Worm (Caenorhabditis elegans) whole organism, early embryonic: ENCODE measurements around the gene pos-1.

Source experiments
- B0310.2 ChIP-seq: sonication (generic microtip); optimal IDR thresholded peaks from 2 replicates; lab custom pipeline; 2016; ENCODE audit warnings: mild to moderate bottlenecking, missing genetic modification characterization, missing compliant biosample characterization
- F13C5.2 ChIP-seq: sonication (generic microtip); optimal IDR thresholded peaks from 2 replicates; lab custom pipeline; 2017; ENCODE audit warnings: mild to moderate bottlenecking, missing genetic modification characterization, inconsistent platforms, missing compliant biosample characterization
- aly-1 ChIP-seq: sonication (generic microtip); optimal IDR thresholded peaks from 2 replicates; lab custom pipeline; 2016; ENCODE audit warnings: missing genetic modification characterization, missing compliant biosample characterization
- ama-1 ChIP-seq: fragments of 150-350 bp; optimal IDR thresholded peaks from 2 replicates; lab custom pipeline; 2014
- ceh-13 ChIP-seq: fragments of 200-800 bp; sonication (Bioruptor generic); optimal IDR thresholded peaks from 2 replicates; lab custom pipeline; 2018; ENCODE audit warnings: mild to moderate bottlenecking, missing genetic modification characterization, missing compliant biosample characterization
- ceh-36 ChIP-seq: sonication (generic microtip); optimal IDR thresholded peaks from 2 replicates; lab custom pipeline; 2016; ENCODE audit warnings: missing genetic modification characterization, inconsistent platforms, missing compliant biosample characterization
- ets-7 ChIP-seq: sonication (generic microtip); optimal IDR thresholded peaks from 2 replicates; lab custom pipeline; 2016; ENCODE audit warnings: missing genotype, missing genetic modification characterization, missing compliant biosample characterization
- flt-1 ChIP-seq: fragments of 200-800 bp; sonication (Bioruptor generic); IDR thresholded peaks from 2 replicates; pipeline ENCODE4 v1.3.6; 2022; ENCODE audit warnings: missing genetic modification characterization, missing compliant biosample characterization
- hmbx-1 ChIP-seq: sonication (generic microtip); optimal IDR thresholded peaks from 2 replicates; lab custom pipeline; 2016; ENCODE audit warnings: mild to moderate bottlenecking, missing genetic modification characterization, missing compliant biosample characterization
- hmg-4 ChIP-seq: fragments of 200-800 bp; sonication (Bioruptor generic); optimal IDR thresholded peaks from 2 replicates; lab custom pipeline; 2018; ENCODE audit warnings: mild to moderate bottlenecking, missing genetic modification characterization, missing compliant biosample characterization
- hnd-1 ChIP-seq: sonication (generic microtip); optimal IDR thresholded peaks from 2 replicates; lab custom pipeline; 2016; ENCODE audit warnings: missing genetic modification characterization, missing compliant biosample characterization
- pes-1 ChIP-seq: fragments of 200-800 bp; sonication (Bioruptor generic); IDR thresholded peaks from 2 replicates; pipeline ENCODE4 v1.3.6; 2022; ENCODE audit warnings: missing genetic modification reagents, missing genetic modification characterization, missing compliant biosample characterization
- scrt-1 ChIP-seq: fragments of 200-800 bp; sonication (Bioruptor generic); IDR thresholded peaks from 2 replicates; pipeline ENCODE4 v1.3.6; 2022; ENCODE audit warnings: missing genetic modification characterization, missing compliant biosample characterization
- sea-1 ChIP-seq: fragments of 200-800 bp; sonication (Bioruptor generic); conservative IDR thresholded peaks from 2 replicates; pipeline ENCODE4 v1.3.6; 2022; ENCODE audit warnings: missing genetic modification characterization, missing compliant biosample characterization
- tbx-11 ChIP-seq: fragments of 200-800 bp; sonication (Bioruptor generic); IDR thresholded peaks from 2 replicates; pipeline ENCODE4 v1.3.6; 2022; ENCODE audit warnings: missing genetic modification characterization, missing compliant biosample characterization
- tbx-37 ChIP-seq: fragments of 200-800 bp; sonication (Bioruptor generic); conservative IDR thresholded peaks from 2 replicates; pipeline ENCODE4 v1.3.6; 2022; ENCODE audit warnings: missing genetic modification reagents, missing genetic modification characterization, missing compliant biosample characterization
- tra-4 ChIP-seq: sonication (generic microtip); optimal IDR thresholded peaks from 2 replicates; lab custom pipeline; 2017; ENCODE audit warnings: missing genetic modification characterization, missing compliant biosample characterization

pos-1 gene

DNA sequence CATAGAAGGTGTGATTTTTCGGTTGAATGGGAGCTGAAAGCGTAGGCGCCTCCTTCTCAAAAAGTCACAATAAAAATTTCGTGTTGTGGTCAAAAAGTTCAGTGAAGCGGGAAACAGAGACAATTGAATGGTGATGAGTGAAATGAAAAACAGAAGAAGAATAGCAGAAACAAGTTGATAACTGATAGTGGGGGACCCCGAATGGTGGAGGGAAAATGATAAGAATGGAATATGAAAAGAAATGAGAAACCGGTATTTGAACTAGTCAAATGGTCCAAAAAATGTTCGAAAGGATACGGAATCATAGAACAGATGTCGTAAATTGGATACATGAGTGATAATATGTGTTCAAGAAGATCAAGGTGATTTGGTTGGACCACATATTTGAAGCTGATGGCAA lies 9.5 kb upstream of the pos-1 start:
- TF ChIP-seq ama-1 (lab: Kevin White, UChicago) (no peak), ceh-13 (GFP tag; lab: Kevin White, UChicago) (no peak), aly-1 (tag; lab: Kevin White, UChicago) (no peak), pes-1 (no peak), F13C5.2 (tag; lab: Kevin White, UChicago) (no peak), sea-1 (GFP tag; lab: Robert Waterston, UW) (no peak), tbx-37 (GFP tag; lab: Robert Waterston, UW) (no peak), ets-7 (tag; lab: Kevin White, UChicago) (no peak), tra-4 (tag; lab: Kevin White, UChicago) (no peak), B0310.2 (tag; lab: Kevin White, UChicago) (no peak), ceh-36 (no peak), tbx-11 (GFP tag; lab: Robert Waterston, UW) (no peak), hnd-1 (tag; lab: Kevin White, UChicago) (no peak), flt-1 (GFP tag; lab: Robert Waterston, UW) (no peak), hmg-4 (GFP tag; lab: Kevin White, UChicago) (no peak), scrt-1 (no peak), hmbx-1 (tag; lab: Kevin White, UChicago) (no peak)

DNA sequence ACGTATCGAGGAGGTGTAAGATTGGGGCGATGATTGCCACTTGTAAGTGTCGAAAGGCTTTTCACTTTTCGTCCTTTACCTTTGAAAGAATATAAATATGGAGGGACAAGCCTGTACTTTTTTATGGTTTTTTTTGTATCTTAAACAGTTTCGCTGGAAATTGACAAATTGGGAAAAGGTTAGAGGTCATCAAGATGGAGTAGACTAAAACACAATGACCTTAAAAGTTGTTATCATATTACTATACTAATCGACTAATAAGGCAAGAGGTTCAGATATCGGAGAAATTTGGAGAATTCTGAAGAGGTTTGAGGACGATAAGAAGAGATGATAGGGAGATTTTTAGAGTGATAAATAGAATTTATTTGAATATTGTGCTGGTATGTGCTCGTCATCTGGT lies 7.7 kb upstream of the pos-1 start:
- no peak for TF ChIP-seq hnd-1 (tag; lab: Kevin White, UChicago)
- TF ChIP-seq pes-1: no peak
- TF ChIP-seq ceh-13 (GFP tag; lab: Kevin White, UChicago): no peak
- no peak for TF ChIP-seq flt-1 (GFP tag; lab: Robert Waterston, UW)
- no peak for TF ChIP-seq B0310.2 (tag; lab: Kevin White, UChicago)
- TF ChIP-seq sea-1 (GFP tag; lab: Robert Waterston, UW): no peak
- no peak for TF ChIP-seq tbx-37 (GFP tag; lab: Robert Waterston, UW)
- TF ChIP-seq aly-1 (tag; lab: Kevin White, UChicago): no peak
- TF ChIP-seq hmbx-1 (tag; lab: Kevin White, UChicago): no peak
- TF ChIP-seq F13C5.2 (tag; lab: Kevin White, UChicago): no peak
- TF ChIP-seq tbx-11 (GFP tag; lab: Robert Waterston, UW): no peak
- TF ChIP-seq ceh-36: no peak
- TF ChIP-seq ets-7 (tag; lab: Kevin White, UChicago): no peak
- TF ChIP-seq scrt-1: no peak
- no peak for TF ChIP-seq ama-1 (lab: Kevin White, UChicago)
- TF ChIP-seq hmg-4 (GFP tag; lab: Kevin White, UChicago): no peak
- TF ChIP-seq tra-4 (tag; lab: Kevin White, UChicago): no peak

DNA sequence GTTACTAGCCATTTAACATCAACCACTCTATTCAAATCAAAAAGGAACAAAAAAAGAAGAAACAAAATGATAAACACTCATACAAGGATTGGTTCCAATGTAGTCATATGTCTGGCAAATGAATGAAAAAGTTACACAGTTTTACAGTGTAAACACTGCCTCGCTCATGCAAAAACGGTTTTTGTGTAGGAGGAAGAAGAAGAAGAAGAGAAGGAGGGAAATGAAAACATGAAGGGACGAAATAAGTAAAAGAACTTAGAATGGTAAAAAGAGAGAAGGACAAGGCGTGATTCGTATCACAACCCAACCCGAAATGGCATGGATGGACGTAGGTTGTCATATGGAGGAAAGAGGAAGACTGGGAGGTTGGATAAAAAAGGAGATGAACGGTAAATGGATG lies 7.0 kb upstream of the pos-1 start:
- TF ChIP-seq pes-1: no peak
- TF ChIP-seq ceh-36: no peak
- TF ChIP-seq scrt-1: no peak
- TF ChIP-seq B0310.2 (tag; lab: Kevin White, UChicago): no peak
- no peak for TF ChIP-seq ceh-13 (GFP tag; lab: Kevin White, UChicago)
- no peak for TF ChIP-seq tbx-11 (GFP tag; lab: Robert Waterston, UW)
- no peak for TF ChIP-seq tbx-37 (GFP tag; lab: Robert Waterston, UW)
- TF ChIP-seq hmg-4 (GFP tag; lab: Kevin White, UChicago): no peak
- no peak for TF ChIP-seq ama-1 (lab: Kevin White, UChicago)

DNA sequence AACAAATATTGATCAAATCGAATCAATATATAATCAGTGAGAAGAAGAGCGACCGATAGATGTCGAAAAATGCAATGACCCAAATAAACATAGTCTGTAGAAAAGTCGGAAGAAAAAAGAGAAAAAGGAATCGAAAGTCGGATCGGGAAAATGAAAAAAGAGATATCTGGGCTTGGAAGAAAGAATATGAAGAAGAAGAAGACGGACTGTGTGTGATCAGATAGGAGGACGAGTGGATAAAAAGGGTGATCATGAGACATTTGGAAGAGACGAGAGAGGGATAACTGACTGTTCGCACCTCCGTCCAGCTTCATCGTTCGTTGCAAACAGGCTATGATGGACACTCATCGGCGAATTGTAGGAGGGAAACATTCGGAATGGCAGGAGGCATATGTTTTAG lies 4.3 kb upstream of the pos-1 start:
- TF ChIP-seq tra-4 (tag; lab: Kevin White, UChicago) (no peak), F13C5.2 (tag; lab: Kevin White, UChicago) (no peak), tbx-37 (GFP tag; lab: Robert Waterston, UW) (no peak), ceh-13 (GFP tag; lab: Kevin White, UChicago) (no peak), B0310.2 (tag; lab: Kevin White, UChicago) (no peak), pes-1 (no peak)

DNA sequence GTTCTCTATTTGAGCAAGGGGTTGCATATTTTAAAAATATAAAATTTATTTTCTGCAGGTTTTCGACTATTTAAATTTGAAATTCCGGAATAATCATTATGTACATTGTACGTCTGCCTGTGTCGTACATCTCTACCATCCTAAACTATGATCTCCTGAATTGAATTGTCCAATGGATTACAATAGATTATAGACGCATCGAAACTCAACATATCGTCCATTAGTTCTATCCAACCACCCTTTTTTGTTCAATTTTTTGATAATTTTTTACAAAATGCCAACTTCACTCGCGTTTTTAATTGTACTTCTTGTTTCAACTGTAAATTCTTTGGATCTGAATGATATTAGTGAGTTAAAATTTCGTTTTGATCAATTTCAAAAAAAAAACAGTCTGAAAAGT lies 3.5 kb upstream of the pos-1 start, which contains the start of gene F52E1.2:
Gene F52E1.2 (plus strand): TSS at position 190 of the 400 bp plus-strand sequence.
- TF ChIP-seq tbx-11 (GFP tag; lab: Robert Waterston, UW) (no peak), hnd-1 (tag; lab: Kevin White, UChicago) (no peak), ama-1 (lab: Kevin White, UChicago) (no peak), tra-4 (tag; lab: Kevin White, UChicago) (no peak), tbx-37 (GFP tag; lab: Robert Waterston, UW) (no peak), pes-1 (no peak), sea-1 (GFP tag; lab: Robert Waterston, UW) (no peak), hmg-4 (GFP tag; lab: Kevin White, UChicago) (no peak), hmbx-1 (tag; lab: Kevin White, UChicago) (no peak), flt-1 (GFP tag; lab: Robert Waterston, UW) (no peak), scrt-1 (no peak), ceh-36 (no peak), ceh-13 (GFP tag; lab: Kevin White, UChicago) (no peak), aly-1 (tag; lab: Kevin White, UChicago) (no peak), F13C5.2 (tag; lab: Kevin White, UChicago) (no peak), ets-7 (tag; lab: Kevin White, UChicago) (no peak), B0310.2 (tag; lab: Kevin White, UChicago) (no peak)

DNA sequence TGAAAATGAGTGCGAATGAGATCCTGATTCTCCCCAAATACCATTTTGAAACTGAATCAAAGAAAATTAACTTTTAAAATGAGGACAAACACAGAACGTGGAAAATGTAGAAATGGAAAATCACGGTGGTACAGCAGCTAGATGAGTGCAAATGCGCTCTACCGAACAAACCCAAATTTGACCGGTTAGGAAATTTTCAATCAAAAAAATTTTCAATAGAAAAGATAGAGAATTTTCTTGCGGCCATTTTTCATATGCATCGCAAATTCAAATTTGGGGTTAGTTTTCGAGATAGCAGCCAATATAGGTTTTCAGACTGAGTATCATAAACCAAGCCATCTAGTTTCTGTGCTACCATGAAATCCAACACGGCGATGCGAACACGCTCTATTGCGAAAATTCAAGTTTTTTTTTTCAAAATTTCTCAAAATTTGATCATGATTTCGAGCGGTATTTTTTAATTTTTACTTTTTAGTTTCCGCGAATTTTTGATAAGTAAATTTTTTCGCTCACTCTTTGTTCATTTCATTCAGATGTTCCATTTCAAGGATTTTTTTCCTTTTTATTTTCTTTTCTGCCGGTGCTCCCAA lies 359 bp upstream of the pos-1 start, which contains the start of gene vha-18:
Gene vha-18 (minus strand): TSS at position 51 of the 590 bp plus-strand sequence.
- TF ChIP-seq ceh-36 (no peak), tbx-37 (GFP tag; lab: Robert Waterston, UW) (no peak), hmg-4 (GFP tag; lab: Kevin White, UChicago) (no peak), aly-1 (tag; lab: Kevin White, UChicago) (no peak), tbx-11 (GFP tag; lab: Robert Waterston, UW) (no peak), B0310.2 (tag; lab: Kevin White, UChicago) (no peak), hmbx-1 (tag; lab: Kevin White, UChicago) (no peak), ceh-13 (GFP tag; lab: Kevin White, UChicago) (no peak), hnd-1 (tag; lab: Kevin White, UChicago) (no peak), tra-4 (tag; lab: Kevin White, UChicago) (no peak), flt-1 (GFP tag; lab: Robert Waterston, UW) (no peak), ets-7 (tag; lab: Kevin White, UChicago) (no peak), sea-1 (GFP tag; lab: Robert Waterston, UW) (no peak), pes-1 (no peak)
